Worm (Caenorhabditis elegans) whole organism, L4/young adult: ENCODE results near the gene fkh-3.

Experiments
- W03F9.2 ChIP-seq: fragments of 150-350 bp; optimal IDR thresholded peaks from 2 replicates; lab custom pipeline; 2014; ENCODE audit warnings: missing biosample characterization, missing genetic modification characterization
- dao-5 ChIP-seq: sonication (generic microtip); optimal IDR thresholded peaks from 2 replicates; lab custom pipeline; 2016; ENCODE audit warnings: missing genotype, missing genetic modification characterization, moderate library complexity, missing compliant biosample characterization
- him-1 ChIP-seq: sonication (generic microtip); optimal IDR thresholded peaks from 2 replicates; lab custom pipeline; 2016; ENCODE audit warnings: missing genotype, missing genetic modification reagents, missing genetic modification characterization, missing compliant biosample characterization

DNA sequence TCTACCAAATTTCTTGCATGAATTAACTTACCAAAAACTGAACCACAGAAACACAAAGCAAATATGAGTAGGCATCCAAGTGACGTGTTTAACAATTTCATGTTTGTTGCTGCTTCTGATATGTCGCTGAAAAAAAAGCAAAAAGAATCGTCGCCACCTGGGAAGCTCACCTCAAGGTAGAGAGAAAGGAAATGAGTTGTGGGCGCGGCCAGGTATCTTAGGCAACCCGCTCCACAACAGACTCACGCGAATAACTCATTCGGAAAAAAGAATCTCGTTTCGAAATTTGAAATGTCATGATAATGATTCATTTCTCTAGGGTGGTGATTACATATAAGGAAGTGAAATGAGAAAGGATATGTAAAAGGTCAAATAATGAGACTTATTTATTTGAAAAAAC lies 28.3 kb downstream of the fkh-3 start, which contains the start of gene irld-2:
- TF ChIP-seq him-1 (tag; lab: Kevin White, UChicago) (no peak), dao-5 (tag; lab: Kevin White, UChicago) (no peak), W03F9.2 (tag; lab: Kevin White, UChicago) (no peak)
